Worm (Caenorhabditis elegans) whole organism, L4 larva: ENCODE measurements around the gene F21E9.2.

Source experiments
- R02D3.7 ChIP-seq: fragments of 150-350 bp; sonication (generic microtip); optimal IDR thresholded peaks from 3 replicates; lab custom pipeline; 2014; ENCODE audit warnings: missing biosample characterization, missing genetic modification characterization
- ZK546.5 ChIP-seq, 2 experiments: sonication (generic microtip); optimal IDR thresholded peaks; 2 replicates each; lab custom pipeline; 2017; ENCODE audit warnings: missing biosample characterization in 2 of 2, missing genetic modification characterization in 2 of 2
- daf-8 ChIP-seq: fragments of 200-800 bp; sonication (Bioruptor generic); IDR thresholded peaks from 2 replicates; pipeline ENCODE4 v1.3.6; 2022; ENCODE audit warnings: missing genetic modification characterization, missing compliant biosample characterization
- lin-15B ChIP-seq: fragments of 150-350 bp; sonication (generic microtip); optimal IDR thresholded peaks from 3 replicates; lab custom pipeline; 2014; ENCODE audit warnings: missing biosample characterization, missing genetic modification characterization
- nhr-11 ChIP-seq: fragments of 150-350 bp; optimal IDR thresholded peaks from 2 replicates; lab custom pipeline; 2014; ENCODE audit warnings: missing biosample characterization, missing genetic modification characterization
- pha-4 ChIP-seq, 2 experiments: fragments of 150-350 bp in 1 of 2; fragments of 200-800 bp in 1 of 2; sonication (Bioruptor generic) in 1 of 2; IDR thresholded peaks in 1 of 2; optimal IDR thresholded peaks in 1 of 2; 2 replicates each; pipeline versions ENCODE4 v1.3.6 to Lab custom; 2014 to 2022; ENCODE audit warnings: missing genetic modification characterization in 2 of 2, missing genetic modification reagents in 2 of 2, missing biosample characterization in 1 of 2, missing compliant biosample characterization in 1 of 2
- ztf-7 ChIP-seq: fragments of 150-350 bp; optimal IDR thresholded peaks from 2 replicates; lab custom pipeline; 2014; ENCODE audit warnings: missing biosample characterization, missing genetic modification characterization

ce11 chrX:1370736-1371281, 41.1 kb upstream of the F21E9.2 start, which contains the start of gene F56C3.7:
- no peak for TF ChIP-seq pha-4 (GFP tag; IDR thresholded peaks at IDR 0.05; lab: Robert Waterston, UW)
- no peak for TF ChIP-seq pha-4 (tag; optimal IDR thresholded peaks at IDR 0.05; lab: Kevin White, UChicago)
- TF ChIP-seq daf-8: no peak
- TF ChIP-seq ZK546.5 (tag; optimal IDR thresholded peaks at IDR 0.05; lab: Kevin White, UChicago): no peak
- no peak for TF ChIP-seq ztf-7
- TF ChIP-seq nhr-11 (tag; lab: Kevin White, UChicago): no peak
- no peak for TF ChIP-seq lin-15B (tag; lab: Kevin White, UChicago)
- no peak for TF ChIP-seq R02D3.7
